Worm (Caenorhabditis elegans) whole organism, L3 larva: Measurements from ENCODE around the gene nspd-5.
A peak's percentile ranks its signal among the peaks of the same experiment; 100 is the strongest.

Source experiments
- R02D3.7 ChIP-seq: fragments of 150-350 bp; optimal IDR thresholded peaks from 2 replicates; lab custom pipeline; 2014; ENCODE audit warnings: missing biosample characterization, missing genetic modification characterization
- ZK546.5 ChIP-seq: sonication (generic microtip); optimal IDR thresholded peaks from 2 replicates; lab custom pipeline; 2017; ENCODE audit warnings: missing biosample characterization, missing genetic modification characterization
- aly-2 ChIP-seq: fragments of 150-350 bp; optimal IDR thresholded peaks from 2 replicates; lab custom pipeline; 2014; ENCODE audit warnings: missing biosample characterization, missing genetic modification characterization
- ama-1 ChIP-seq: fragments of 150-350 bp; optimal IDR thresholded peaks from 2 replicates; lab custom pipeline; 2018
- ceh-16 ChIP-seq: sonication (generic microtip); optimal IDR thresholded peaks from 2 replicates; lab custom pipeline; 2017; ENCODE audit warnings: missing biosample characterization, missing genetic modification characterization
- ceh-28 ChIP-seq: fragments of 150-350 bp; optimal IDR thresholded peaks from 2 replicates; lab custom pipeline; 2014; ENCODE audit warnings: missing biosample characterization, missing genetic modification reagents, missing genetic modification characterization
- ceh-82 ChIP-seq: fragments of 150-350 bp; optimal IDR thresholded peaks from 2 replicates; lab custom pipeline; 2014; ENCODE audit warnings: missing biosample characterization, missing genetic modification characterization
- ceh-9 ChIP-seq: sonication (generic microtip); optimal IDR thresholded peaks from 2 replicates; lab custom pipeline; 2018; ENCODE audit warnings: missing biosample characterization, missing genetic modification characterization
- daf-12 ChIP-seq: fragments of 150-350 bp; optimal IDR thresholded peaks from 2 replicates; lab custom pipeline; 2014; ENCODE audit warnings: missing biosample characterization, missing genetic modification reagents, missing genetic modification characterization
- egl-27 ChIP-seq: sonication (generic microtip); optimal IDR thresholded peaks from 4 replicates; lab custom pipeline; 2017; ENCODE audit warnings: missing biosample characterization, missing genetic modification reagents, missing genetic modification characterization
- egl-5 ChIP-seq: fragments of 150-350 bp; optimal IDR thresholded peaks from 2 replicates; lab custom pipeline; 2017; ENCODE audit warnings: missing biosample characterization, missing genetic modification reagents, missing genetic modification characterization, inconsistent platforms
- elt-1 ChIP-seq: fragments of 150-350 bp; optimal IDR thresholded peaks from 2 replicates; lab custom pipeline; 2014; ENCODE audit warnings: missing biosample characterization, missing genetic modification characterization
- elt-3 ChIP-seq, 3 experiments: fragments of 150-350 bp in 1 of 3; sonication (generic microtip) in 2 of 3; optimal IDR thresholded peaks; 2 replicates in 2 of 3; 4 replicates in 1 of 3; lab custom pipeline; 2014 to 2017; ENCODE audit warnings: missing biosample characterization in 3 of 3, missing genetic modification characterization in 3 of 3
- fkh-10 ChIP-seq: sonication (generic microtip); optimal IDR thresholded peaks from 2 replicates; lab custom pipeline; 2017; ENCODE audit warnings: missing biosample characterization, missing genetic modification reagents, missing genetic modification characterization
- fos-1 ChIP-seq: fragments of 150-350 bp; optimal IDR thresholded peaks from 2 replicates; lab custom pipeline; 2014; ENCODE audit warnings: missing biosample characterization, missing genetic modification characterization
- hmg-11 ChIP-seq: sonication (generic microtip); optimal IDR thresholded peaks from 2 replicates; lab custom pipeline; 2016; ENCODE audit warnings: missing genetic modification characterization, missing compliant biosample characterization
- jun-1 ChIP-seq: fragments of 150-350 bp; optimal IDR thresholded peaks from 2 replicates; lab custom pipeline; 2014; ENCODE audit warnings: missing biosample characterization, missing genetic modification reagents, missing genetic modification characterization
- lin-39 ChIP-seq: fragments of 150-350 bp; optimal IDR thresholded peaks from 2 replicates; lab custom pipeline; 2018; ENCODE audit warnings: missing biosample characterization, missing genetic modification reagents, missing genetic modification characterization
- lsy-12 ChIP-seq: sonication (generic microtip); optimal IDR thresholded peaks from 2 replicates; lab custom pipeline; 2016; ENCODE audit warnings: mild to moderate bottlenecking, missing genetic modification characterization, missing compliant biosample characterization
- nfya-1 ChIP-seq: sonication (generic microtip); optimal IDR thresholded peaks from 2 replicates; lab custom pipeline; 2017; ENCODE audit warnings: missing genetic modification characterization, mild to moderate bottlenecking, missing compliant biosample characterization, antibody characterized with exemption, moderate library complexity; ENCODE audit not compliant: insufficient read depth
- nhr-11 ChIP-seq: fragments of 150-350 bp; optimal IDR thresholded peaks from 2 replicates; lab custom pipeline; 2014; ENCODE audit warnings: missing biosample characterization, missing genetic modification characterization
- nhr-12 ChIP-seq: fragments of 150-350 bp; optimal IDR thresholded peaks from 2 replicates; lab custom pipeline; 2014; ENCODE audit warnings: missing biosample characterization, missing genetic modification characterization
- nhr-23 ChIP-seq: fragments of 150-350 bp; optimal IDR thresholded peaks from 2 replicates; lab custom pipeline; 2014; ENCODE audit warnings: missing biosample characterization, missing genetic modification reagents, missing genetic modification characterization
- nhr-237 ChIP-seq: fragments of 150-350 bp; optimal IDR thresholded peaks from 2 replicates; lab custom pipeline; 2014; ENCODE audit warnings: missing biosample characterization, missing genetic modification characterization
- nhr-25 ChIP-seq: sonication (generic microtip); optimal IDR thresholded peaks from 2 replicates; lab custom pipeline; 2017; ENCODE audit warnings: missing biosample characterization, missing genetic modification characterization
- nhr-28 ChIP-seq: fragments of 150-350 bp; optimal IDR thresholded peaks from 2 replicates; lab custom pipeline; 2014; ENCODE audit warnings: missing biosample characterization, missing genetic modification characterization
- nhr-43 ChIP-seq: sonication (generic microtip); optimal IDR thresholded peaks from 2 replicates; lab custom pipeline; 2016; ENCODE audit warnings: mild to moderate bottlenecking, missing genetic modification characterization, missing compliant biosample characterization; ENCODE audit not compliant: poor library complexity, severe bottlenecking
- nhr-76 ChIP-seq: fragments of 150-350 bp; sonication (generic microtip); optimal IDR thresholded peaks from 5 replicates; lab custom pipeline; 2014; ENCODE audit warnings: missing biosample characterization, missing genetic modification characterization
- pqm-1 ChIP-seq: fragments of 150-350 bp; optimal IDR thresholded peaks from 2 replicates; lab custom pipeline; 2017; ENCODE audit warnings: missing biosample characterization, missing genetic modification characterization, inconsistent platforms
- sea-2 ChIP-seq: fragments of 150-350 bp; sonication (generic microtip); optimal IDR thresholded peaks from 4 replicates; lab custom pipeline; 2014; ENCODE audit warnings: missing biosample characterization, missing genetic modification reagents, missing genetic modification characterization
- skn-1 ChIP-seq: fragments of 150-350 bp; optimal IDR thresholded peaks from 2 replicates; lab custom pipeline; 2014; ENCODE audit warnings: missing biosample characterization, missing genetic modification characterization
- tbx-2 ChIP-seq: sonication (generic microtip); optimal IDR thresholded peaks from 2 replicates; lab custom pipeline; 2016; ENCODE audit warnings: mild to moderate bottlenecking, missing genetic modification characterization, missing compliant biosample characterization
- unc-62 ChIP-seq: fragments of 150-350 bp; sonication (generic microtip); optimal IDR thresholded peaks from 4 replicates; lab custom pipeline; 2014; ENCODE audit warnings: missing biosample characterization, missing genetic modification reagents, missing genetic modification characterization
- zag-1 ChIP-seq: fragments of 150-350 bp; optimal IDR thresholded peaks from 2 replicates; lab custom pipeline; 2014; ENCODE audit warnings: missing biosample characterization, missing genetic modification characterization
- ztf-11 ChIP-seq: fragments of 150-350 bp; optimal IDR thresholded peaks from 2 replicates; lab custom pipeline; 2014; ENCODE audit warnings: missing biosample characterization, missing genetic modification characterization
- ztf-4 ChIP-seq: fragments of 150-350 bp; optimal IDR thresholded peaks from 2 replicates; lab custom pipeline; 2014; ENCODE audit warnings: missing biosample characterization, missing genetic modification characterization

Gene nspd-5

DNA sequence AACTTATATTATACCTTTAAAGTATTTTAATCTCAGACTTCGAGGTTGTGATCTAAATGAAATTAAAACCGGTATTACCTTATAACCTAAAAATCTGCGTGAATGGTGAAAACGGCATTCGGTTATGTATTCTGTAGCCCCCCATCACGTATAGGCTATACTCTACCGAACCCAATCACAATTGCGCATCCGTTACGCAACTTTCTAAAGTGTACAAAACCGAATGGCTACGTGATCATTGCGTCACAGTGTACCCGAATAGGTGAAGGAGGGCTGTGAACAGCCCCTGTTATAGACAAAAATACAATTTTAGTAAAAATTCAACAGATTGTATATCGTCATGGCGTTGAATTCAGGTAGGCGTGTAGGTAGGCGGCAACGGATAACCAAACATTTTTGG, 37.5 kb downstream of the nspd-5 start:
- TF ChIP-seq zag-1 (tag; lab: Kevin White, UChicago) (no peak), elt-1 (no peak), ceh-28 (tag; lab: Kevin White, UChicago) (no peak), fkh-10 (GFP tag; lab: Kevin White, UChicago) (no peak), nhr-237 (tag; lab: Kevin White, UChicago) (no peak), pqm-1 (tag; lab: Kevin White, UChicago) (no peak), nhr-28 (tag; lab: Kevin White, UChicago) (no peak), nfya-1 (tag; lab: Kevin White, UChicago) (no peak)

ce11 chrII:4821739-4822138, 38.4 kb downstream of the nspd-5 start, which contains the start of gene lact-5:
Gene lact-5 (minus strand): TSS chrII:4821739.
- no peak for TF ChIP-seq nhr-237 (tag; lab: Kevin White, UChicago)
- TF ChIP-seq nhr-11 (tag; lab: Kevin White, UChicago), result no peak
- no peak for TF ChIP-seq pqm-1 (tag; lab: Kevin White, UChicago)
- TF ChIP-seq ztf-4, result no peak
- TF ChIP-seq nfya-1 (tag; lab: Kevin White, UChicago), result no peak
- no peak for TF ChIP-seq aly-2 (tag; lab: Kevin White, UChicago)
- TF ChIP-seq nhr-23 (tag; lab: Kevin White, UChicago), result peak; percentile 66
- no peak for TF ChIP-seq daf-12 (tag; lab: Kevin White, UChicago)
- peak in 1 of 3 experiments; percentile 10 for TF ChIP-seq elt-3 (tag; optimal IDR thresholded peaks at IDR 0.05; lab: Kevin White, UChicago)
- peak; percentile 16 for TF ChIP-seq nhr-43 (tag; lab: Kevin White, UChicago)
- TF ChIP-seq nhr-12 (tag; lab: Kevin White, UChicago), result no peak
- TF ChIP-seq ceh-9 (tag; lab: Kevin White, UChicago), result no peak
- TF ChIP-seq tbx-2 (tag; lab: Kevin White, UChicago), result no peak
- no peak for TF ChIP-seq elt-1
- no peak for TF ChIP-seq sea-2 (GFP tag; lab: Kevin White, UChicago)
- TF ChIP-seq jun-1 (tag; lab: Kevin White, UChicago), result no peak
- TF ChIP-seq ceh-16 (tag; lab: Kevin White, UChicago), result no peak
- TF ChIP-seq nhr-28 (tag; lab: Kevin White, UChicago), result no peak
- TF ChIP-seq skn-1 (tag; lab: Kevin White, UChicago), result no peak
- TF ChIP-seq lsy-12 (tag; lab: Kevin White, UChicago), result no peak
- TF ChIP-seq ceh-82, result no peak
- no peak for TF ChIP-seq ztf-11 (tag; lab: Kevin White, UChicago)
- no peak for TF ChIP-seq lin-39 (tag; lab: Kevin White, UChicago)
- no peak for TF ChIP-seq ama-1 (lab: Kevin White, UChicago)
- peak; percentile 43 for TF ChIP-seq nhr-25 (tag; lab: Kevin White, UChicago)

- TF ChIP-seq egl-27 (no peak), skn-1 (tag; lab: Kevin White, UChicago) (no peak), lin-39 (tag; lab: Kevin White, UChicago) (no peak), egl-5 (no peak), hmg-11 (tag; lab: Kevin White, UChicago) (no peak), lsy-12 (tag; lab: Kevin White, UChicago) (no peak), R02D3.7 (tag; lab: Kevin White, UChicago) (no peak), nhr-11 (tag; lab: Kevin White, UChicago) (no peak), fos-1 (tag; lab: Kevin White, UChicago) (no peak), fkh-10 (GFP tag; lab: Kevin White, UChicago) (no peak), daf-12 (tag; lab: Kevin White, UChicago) (no peak), nhr-76 (tag; lab: Kevin White, UChicago) (no peak), unc-62 (GFP tag; lab: Kevin White, UChicago) (no peak), nfya-1 (tag; lab: Kevin White, UChicago) (no peak), nhr-237 (tag; lab: Kevin White, UChicago) (no peak), nhr-25 (tag; lab: Kevin White, UChicago) (no peak)
- TF ChIP-seq, all 47 proteins: peak for 0
Measured at ce11 chrII:4818780-4819179, 41.4 kb downstream of the nspd-5 start.

DNA sequence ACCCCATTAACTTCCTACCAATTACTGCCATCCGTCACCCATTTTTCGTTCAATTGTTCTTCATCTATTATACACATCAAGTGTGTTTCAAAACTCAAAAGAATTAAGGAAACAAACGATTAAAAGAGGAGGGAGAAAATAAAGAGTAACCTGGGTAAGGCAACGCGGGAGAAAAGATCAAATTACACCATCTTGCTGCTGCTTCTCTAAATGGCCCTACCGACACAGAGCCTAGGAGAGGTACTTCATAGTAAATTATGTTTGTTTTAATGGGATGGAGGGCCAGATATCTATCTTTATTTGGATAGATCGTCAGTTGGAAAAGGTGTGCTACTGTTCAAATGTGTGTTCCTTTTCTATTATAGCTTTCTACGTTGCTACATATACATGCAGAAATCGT, 44.8 kb downstream of the nspd-5 start:
- TF ChIP-seq lsy-12 (tag; lab: Kevin White, UChicago), result no peak
- no peak for TF ChIP-seq ztf-4
- no peak for TF ChIP-seq jun-1 (tag; lab: Kevin White, UChicago)
- no peak for TF ChIP-seq ZK546.5 (tag; lab: Kevin White, UChicago)
- no peak for TF ChIP-seq skn-1 (tag; lab: Kevin White, UChicago)
- no peak for TF ChIP-seq nhr-237 (tag; lab: Kevin White, UChicago)
- no peak for TF ChIP-seq ceh-16 (tag; lab: Kevin White, UChicago)
